Fruit fly (Drosophila melanogaster): ENCODE measurements around the gene mld.

dm6 chr3R:24564799-24565344 lies 20.6 kb upstream of the mld start:
- TF ChIP-seq CrebA (GFP tag; optimal IDR thresholded peaks at IDR 0.05; ENCODE audit: borderline replicate concordance) (peak; percentile 75), br (GFP tag; optimal IDR thresholded peaks at IDR 0.05) (no peak), foxo (GFP tag; optimal IDR thresholded peaks at IDR 0.05) (no peak), Myc (optimal IDR thresholded peaks at IDR 0.05) (no peak), lola (GFP tag; optimal IDR thresholded peaks at IDR 0.05) (no peak), pan (optimal IDR thresholded peaks at IDR 0.05) (no peak), usp (GFP tag; optimal IDR thresholded peaks at IDR 0.05) (no peak), HLH106 (tag; optimal IDR thresholded peaks at IDR 0.05) (peak; percentile 30), psq (GFP tag; optimal IDR thresholded peaks at IDR 0.05) (peak; percentile 54)
